Worm (Caenorhabditis elegans) whole organism, dauer: ENCODE measurements around the gene F52G3.5.

Experiments used
- unc-62 ChIP-seq: sonication (generic microtip); optimal IDR thresholded peaks from 2 replicates; lab custom pipeline; 2017; ENCODE audit warnings: missing biosample characterization, missing genetic modification reagents, missing genetic modification characterization

The F52G3.5 gene

DNA sequence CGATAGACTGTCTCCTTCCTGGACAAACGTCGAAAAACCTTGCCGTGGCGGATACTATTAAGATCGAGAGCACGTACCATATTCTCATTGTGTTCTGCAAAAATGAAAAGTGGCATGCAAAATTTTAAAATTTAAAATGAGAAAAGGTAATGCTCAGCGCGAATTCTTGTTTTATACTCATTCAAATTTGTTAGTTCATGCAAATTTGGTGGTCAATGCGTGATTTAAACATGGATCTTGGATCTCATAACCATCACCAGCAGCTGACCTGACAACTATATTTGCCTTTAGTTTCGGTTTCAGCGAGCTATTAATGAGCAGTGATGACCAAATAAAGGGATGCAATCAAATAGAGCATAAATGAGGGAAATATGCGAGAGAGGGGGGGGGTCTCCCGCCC, at the start of gene F52G3.5:
Gene F52G3.5, minus strand, starts transcription at position 101 of the 400 bp plus-strand sequence.
- TF ChIP-seq unc-62: no peak

DNA sequence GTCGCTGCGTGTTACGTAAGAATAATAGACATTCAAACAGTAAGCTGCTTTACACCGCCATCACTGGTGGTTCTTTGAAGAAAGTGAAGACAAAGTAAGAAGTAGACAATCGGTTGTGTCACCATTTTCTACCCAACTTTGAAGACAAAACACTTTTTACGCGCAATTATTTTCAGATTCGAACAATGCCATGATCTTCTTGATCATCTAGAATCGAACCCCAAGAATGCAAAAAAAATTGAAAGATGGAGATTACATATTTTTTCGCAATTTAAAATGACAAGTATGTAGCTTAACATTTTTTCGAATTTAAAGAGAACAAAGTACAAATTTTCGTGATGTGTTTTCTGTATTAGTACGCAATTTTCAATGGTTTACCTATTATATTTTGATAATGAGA, 44.9 kb upstream of the F52G3.5 start, which contains the start of gene F35B3.4:
Gene F35B3.4, minus strand, starts transcription at position 101 of the 400 bp plus-strand sequence.
- no peak for TF ChIP-seq unc-62

DNA sequence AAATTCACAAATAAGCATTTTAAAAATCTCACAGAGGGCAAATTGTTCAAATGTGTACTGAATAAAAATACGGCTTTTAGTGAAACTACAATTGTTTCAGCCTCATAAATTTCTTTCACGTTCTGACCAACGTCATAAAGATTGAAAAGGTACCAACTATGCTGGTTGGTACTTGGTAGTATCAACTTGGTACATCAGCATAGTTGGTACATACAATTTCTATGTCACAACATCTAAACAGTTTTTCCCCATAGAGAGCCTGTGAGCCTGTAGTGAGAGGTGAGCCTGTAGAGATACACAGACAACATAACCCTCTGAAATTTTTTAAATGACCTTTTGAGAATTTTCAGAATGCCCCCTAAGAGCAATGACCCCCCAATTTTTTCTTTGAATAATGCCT, 43.2 kb upstream of the F52G3.5 start:
- TF ChIP-seq unc-62: no peak

DNA sequence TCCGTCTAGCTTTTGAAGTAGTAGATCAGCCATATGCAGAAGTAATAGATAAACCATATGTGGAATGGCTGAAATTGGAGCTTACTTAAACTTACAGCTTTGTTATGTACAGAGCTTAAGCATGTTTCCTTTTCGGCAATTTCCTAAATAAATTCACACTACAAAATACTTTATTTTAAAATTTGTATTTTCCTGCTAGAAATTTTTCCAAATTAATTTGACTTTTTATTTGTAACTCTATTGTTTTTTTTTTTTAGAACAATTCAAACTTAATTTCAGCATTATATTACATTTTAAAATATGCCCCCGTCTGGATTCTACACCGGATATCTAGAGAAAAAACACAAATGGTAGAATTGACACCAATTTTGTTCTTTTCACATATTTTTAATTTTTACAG, 37.2 kb upstream of the F52G3.5 start, which contains the start of gene F35B3.3:
Gene F35B3.3, plus strand, starts transcription at position 301 of the 400 bp plus-strand sequence.
- TF ChIP-seq unc-62: no peak

DNA sequence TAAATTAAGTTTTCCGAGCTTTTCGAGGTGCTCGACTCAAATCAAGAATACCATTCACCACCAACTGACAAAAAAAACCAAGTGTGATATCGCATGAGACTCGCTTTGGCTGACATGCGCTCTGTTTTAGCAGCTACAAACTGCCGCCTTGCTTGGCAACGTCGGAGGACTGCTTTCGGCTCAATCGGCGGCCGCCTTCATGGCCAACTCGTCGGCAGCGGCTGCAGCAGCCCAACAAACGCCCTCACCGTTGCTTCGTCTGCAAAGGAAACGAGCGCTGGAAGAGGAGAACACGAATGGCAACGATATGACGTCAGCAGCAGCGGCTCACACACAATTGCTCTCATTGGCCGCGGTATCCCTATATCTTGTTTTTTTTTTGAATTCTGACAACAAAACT, 30.9 kb upstream of the F52G3.5 start:
- no peak for TF ChIP-seq unc-62

DNA sequence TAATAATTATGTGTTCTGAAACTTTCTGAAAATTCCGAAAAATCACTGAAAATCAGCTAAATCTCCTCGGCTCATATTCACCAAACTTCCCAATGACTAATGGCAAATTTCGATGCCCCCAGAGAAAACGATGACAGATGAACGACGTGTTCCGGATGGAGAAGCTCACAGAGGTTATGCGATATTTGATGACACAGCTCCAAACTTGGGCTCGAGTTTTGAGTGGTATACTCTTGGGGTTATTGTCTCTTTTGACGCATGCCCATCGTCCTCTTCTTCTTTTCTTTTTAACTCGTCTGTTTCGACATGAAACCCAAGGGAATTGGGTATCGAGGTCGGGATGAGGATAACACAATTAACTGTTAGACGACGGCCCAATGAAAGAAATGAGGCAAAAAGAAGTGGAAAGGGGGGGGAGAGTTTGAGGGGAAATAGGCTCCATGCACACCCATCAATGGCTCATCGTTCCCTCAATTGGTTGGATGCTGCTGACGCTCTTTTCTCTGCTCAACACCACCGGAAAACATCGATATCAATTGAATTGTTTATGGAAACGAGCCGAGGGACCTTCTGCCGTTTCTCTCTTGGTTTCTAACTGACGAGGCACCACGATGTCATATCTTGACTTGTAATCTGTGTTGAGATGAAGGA, 27.7 kb upstream of the F52G3.5 start:
- TF ChIP-seq unc-62: no peak

DNA sequence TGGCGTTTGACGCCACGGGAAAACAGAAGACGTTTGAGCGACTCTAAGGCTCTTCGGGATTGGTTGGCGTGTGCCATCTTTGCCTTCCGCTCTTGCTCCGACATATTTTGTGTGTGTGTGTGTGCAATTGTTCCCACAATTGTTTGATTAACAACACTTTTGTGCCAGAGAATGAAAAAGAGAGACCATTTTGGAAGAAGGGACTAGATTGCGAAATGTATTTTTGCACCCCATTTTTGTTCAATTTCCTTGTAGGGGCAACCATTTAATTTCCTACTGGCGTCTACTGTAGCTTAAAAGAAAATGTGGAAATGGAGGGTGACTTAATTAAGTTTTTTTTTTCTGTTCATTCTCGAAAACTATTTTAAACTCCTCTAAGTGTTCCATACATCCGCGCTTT, 26.2 kb upstream of the F52G3.5 start:
- no peak for TF ChIP-seq unc-62

DNA sequence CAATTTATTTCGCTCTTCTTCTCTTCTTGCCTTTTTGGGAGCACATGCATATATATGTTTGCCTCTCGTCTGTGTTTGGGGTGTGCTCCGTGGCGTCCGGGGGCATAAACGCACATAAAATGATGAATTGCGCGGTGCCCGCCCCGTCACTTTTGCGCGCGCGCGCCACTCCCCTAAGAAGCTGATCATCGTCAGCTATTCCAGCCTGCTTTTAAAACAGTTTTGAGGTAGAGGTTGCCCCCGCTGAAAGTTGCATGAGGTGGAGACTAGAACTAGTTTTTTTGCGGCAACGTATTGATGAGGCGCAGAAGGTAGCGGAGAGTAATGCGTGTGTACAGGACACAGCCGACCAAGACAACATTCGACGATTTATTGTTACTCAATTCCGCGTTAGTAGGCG, 23.7 kb upstream of the F52G3.5 start:
- TF ChIP-seq unc-62: no peak

DNA sequence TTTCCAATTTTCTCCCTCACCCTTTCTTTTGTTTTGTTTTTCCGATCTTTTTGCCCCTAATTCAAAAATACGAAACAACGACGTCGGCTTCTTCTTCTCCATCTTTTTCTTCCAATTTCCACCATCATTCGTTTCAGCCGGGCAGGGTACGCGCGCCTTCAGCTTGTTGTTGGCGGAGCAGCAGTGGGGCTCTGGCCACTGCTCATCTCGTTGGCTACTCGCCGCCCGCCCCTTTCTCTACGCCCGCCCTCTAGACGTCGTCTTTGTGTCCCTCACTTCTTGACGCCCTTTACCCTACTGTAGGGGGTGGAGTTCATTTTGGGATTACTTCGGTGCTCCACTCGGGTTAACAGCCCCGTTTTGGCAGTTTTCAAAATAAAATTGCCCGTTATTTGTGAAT, 23.0 kb upstream of the F52G3.5 start:
- TF ChIP-seq unc-62: no peak

DNA sequence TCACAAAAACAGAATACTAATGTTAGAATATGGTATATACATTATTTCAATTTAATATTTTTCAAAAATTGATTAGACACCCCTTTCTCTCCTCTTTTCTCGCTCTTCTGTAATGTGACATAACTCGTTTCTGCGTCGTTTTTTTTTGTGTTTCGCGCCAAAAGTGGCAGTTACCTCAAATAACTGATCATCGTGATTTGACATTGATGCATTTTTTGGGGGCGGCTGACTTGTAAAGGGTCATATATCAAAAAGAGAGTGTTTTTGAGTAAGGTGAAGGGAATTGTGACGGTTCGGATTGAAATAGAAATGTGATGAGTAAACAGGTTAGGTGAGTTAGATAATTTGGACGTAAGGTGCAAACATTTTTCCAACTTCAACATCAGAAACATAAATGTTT, 22.1 kb upstream of the F52G3.5 start:
- no peak for TF ChIP-seq unc-62

DNA sequence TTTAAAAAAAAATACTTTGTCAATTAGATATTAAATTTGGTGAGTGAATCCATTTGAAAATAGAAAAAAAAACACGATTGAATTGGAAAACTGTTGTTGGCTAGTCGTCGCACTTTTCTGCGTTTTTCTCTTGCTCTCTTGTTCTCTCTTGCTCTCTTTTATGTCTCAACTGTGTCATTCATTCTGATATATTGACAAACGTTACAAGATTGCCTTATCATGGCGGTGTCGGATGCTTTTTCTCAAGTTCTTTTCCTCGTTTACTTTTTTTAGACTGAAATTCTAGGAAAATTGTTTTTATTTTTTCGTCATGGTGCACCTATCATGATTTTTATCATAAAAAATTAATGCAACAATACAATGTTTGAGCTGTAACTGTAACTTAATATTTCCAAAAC, 19.9 kb upstream of the F52G3.5 start:
- no peak for TF ChIP-seq unc-62

DNA sequence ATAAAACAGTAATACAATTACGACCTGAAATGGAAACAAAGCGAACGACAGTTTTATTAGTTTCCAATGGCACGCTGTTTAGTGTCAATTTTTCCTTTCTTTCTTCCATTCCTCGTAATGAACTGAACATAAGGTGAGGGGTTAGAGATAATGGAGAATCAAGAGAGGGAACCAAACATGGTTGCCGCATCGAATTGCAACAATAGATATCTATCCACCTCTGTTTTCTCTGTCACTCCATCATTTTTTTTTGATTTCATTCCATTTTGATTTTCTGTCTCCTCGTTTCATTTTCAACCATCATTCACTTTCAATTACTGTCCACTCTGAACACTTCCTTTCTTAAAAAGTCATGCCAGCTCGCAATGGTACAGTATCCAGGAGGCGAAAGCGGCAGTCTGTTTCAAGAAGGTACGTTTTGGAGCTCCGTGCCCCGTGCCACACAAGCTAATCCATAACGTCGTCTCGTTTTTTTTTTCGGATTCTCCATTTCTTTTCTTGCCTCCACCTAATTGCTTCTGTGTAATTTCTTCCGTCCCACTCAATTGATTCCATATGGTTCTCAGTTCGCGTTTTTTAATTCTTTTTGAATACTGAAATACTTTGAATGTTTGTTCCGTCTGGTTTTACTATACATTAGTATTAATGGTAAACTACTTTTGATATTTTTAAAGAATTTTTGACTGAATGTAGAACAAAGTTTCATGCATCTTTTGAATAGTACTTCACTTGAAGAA, 19.4 kb upstream of the F52G3.5 start:
- no peak for TF ChIP-seq unc-62

DNA sequence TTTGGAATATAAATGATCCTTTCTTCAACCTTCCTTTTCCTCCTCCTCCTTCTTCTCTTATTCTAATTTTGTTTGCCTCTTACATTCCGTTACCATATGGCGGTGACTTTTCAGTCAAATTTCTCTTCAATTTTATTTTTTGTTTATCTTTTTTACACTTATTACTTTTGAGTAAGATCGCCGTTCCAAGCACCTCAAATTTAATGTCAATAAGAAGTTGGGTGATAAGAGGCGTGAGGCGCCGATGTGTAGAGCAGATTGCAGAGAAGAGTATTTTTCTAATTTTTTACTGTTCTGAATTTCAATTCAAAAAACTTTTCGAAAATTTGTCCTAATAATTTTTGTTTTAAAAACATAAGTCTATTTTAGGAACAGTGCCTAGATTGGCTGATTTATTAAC, 18.5 kb upstream of the F52G3.5 start:
- TF ChIP-seq unc-62: no peak

DNA sequence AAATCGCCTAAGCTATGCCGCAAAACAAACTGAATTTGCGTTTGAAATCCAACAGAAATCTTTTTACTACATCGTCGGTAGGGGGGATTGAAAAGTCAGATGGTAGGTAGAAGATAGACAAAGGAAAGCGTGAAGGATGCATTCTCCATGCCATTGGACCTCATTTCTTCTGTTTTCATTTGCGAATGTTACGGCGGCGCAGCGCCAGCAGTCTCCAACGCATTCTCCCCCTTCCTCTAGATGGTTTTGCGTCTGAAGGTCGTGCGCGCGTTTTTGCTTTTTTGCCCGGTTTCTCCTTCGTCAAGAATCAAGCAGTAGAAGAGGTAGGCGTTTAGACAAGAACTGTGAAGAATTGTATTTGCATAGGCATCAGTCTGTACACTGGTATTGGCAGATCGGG, 17.6 kb upstream of the F52G3.5 start:
- TF ChIP-seq unc-62: no peak

DNA sequence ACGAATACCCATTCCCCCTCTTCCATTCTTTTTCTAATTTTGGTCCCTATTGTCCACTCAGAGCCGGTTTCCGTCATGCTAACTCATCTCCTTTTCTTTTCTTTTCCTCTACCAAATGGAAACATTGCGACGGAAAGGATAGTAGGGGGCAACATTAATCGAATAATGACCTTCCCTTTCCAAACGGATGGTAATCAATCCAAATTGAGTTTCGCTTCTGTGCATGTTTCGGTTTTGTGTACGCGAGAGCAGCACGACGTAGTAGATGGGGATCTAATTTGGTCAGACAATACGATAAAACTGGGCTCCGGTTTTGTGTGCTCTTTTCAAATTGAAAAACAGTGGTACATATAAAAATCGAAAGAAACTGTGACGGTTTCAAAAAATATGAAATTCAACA, 15.5 kb upstream of the F52G3.5 start:
- no peak for TF ChIP-seq unc-62

DNA sequence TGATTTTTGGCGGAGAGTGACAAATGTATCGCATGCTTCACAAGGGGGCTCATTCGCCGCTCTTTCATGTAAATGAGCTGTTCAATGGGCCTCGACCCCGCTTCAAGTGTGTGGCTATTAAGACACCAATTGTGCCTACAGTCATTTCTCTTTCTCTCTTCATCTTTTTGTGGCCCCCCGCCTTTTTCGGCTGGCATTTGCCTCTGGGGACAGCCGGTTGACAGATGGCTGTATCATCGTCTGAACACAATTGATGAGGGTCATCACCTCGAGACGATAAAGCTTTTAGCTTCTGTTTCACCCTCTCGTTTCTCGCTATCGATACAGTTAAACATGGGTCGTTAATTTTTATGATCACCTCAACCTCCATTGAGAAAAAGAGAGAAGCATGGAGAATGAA, 12.4 kb upstream of the F52G3.5 start:
- no peak for TF ChIP-seq unc-62

DNA sequence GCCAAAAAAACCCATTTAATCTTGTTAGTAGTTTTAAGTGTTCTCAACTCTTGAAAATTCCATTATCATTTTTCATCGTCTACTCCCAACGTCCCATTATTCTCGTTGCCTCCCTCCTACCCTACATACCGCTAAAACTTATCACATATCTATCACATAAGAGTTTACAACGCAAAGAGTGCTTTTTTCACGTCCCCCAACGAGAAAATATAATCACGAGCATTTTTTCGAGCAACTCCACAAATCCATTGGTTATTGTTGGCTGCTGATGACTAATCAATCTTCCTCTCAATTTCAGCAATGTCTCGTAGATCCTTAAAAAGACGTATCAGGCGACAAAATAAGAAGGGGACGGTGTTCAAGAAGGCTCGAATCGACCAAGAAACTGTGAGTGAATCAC, 2.4 kb upstream of the F52G3.5 start, which contains the start of gene mbl-1:
Gene mbl-1, plus strand, starts transcription at position 301 of the 400 bp plus-strand sequence.
- no peak for TF ChIP-seq unc-62

DNA sequence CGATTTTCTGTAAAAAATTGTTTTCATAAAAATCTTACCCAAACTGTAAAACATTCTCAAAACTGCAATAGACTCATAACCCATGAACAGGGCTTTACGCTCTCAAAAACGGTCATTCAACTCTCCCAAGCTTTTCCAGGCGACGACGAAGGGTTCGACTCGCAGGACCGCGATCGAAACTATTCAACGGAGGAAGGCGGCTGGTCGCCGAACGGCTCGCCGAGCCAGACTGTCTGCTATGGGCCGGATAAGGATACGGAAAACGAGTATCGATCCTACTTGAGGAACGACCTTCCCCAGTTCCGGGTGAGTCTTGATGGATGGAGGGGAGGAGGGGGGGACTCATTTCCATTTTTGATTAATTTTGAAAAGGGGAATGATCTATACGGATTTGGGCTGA, 8.1 kb downstream of the F52G3.5 start:
- TF ChIP-seq unc-62: no peak
